Worm (Caenorhabditis elegans): ENCODE results near the gene dlc-3.
A peak's percentile ranks its signal among the peaks of the same experiment; 100 is the strongest.

The dlc-3 gene

ce11 chrIV:16388136-16388635 is 43.8 kb upstream of the dlc-3 start (continued):
- no peak for TF ChIP-seq cebp-1 (GFP tag; IDR thresholded peaks at IDR 0.05)
- TF ChIP-seq cebp-1 (tag; optimal IDR thresholded peaks at IDR 0.05): peak; percentile 43
- TF ChIP-seq nfya-1 (tag; optimal IDR thresholded peaks at IDR 0.05; ENCODE audit: borderline replicate concordance, insufficient read depth): no peak
- TF ChIP-seq madf-6 (GFP tag; IDR thresholded peaks at IDR 0.05): no peak
- TF ChIP-seq mxl-1 (tag; optimal IDR thresholded peaks at IDR 0.05): no peak
- TF ChIP-seq F23B12.7 (tag; optimal IDR thresholded peaks at IDR 0.05; ENCODE audit: insufficient read depth): no peak
- TF ChIP-seq ceh-27 (GFP tag; optimal IDR thresholded peaks at IDR 0.05): peak; percentile 4
- TF ChIP-seq T07F8.4 (tag; optimal IDR thresholded peaks at IDR 0.05): peak; percentile 10
- no peak for TF ChIP-seq C17E4.6 (GFP tag; IDR thresholded peaks at IDR 0.05)
- no peak for TF ChIP-seq snpc-1.1 (tag; optimal IDR thresholded peaks at IDR 0.05; ENCODE audit: insufficient read depth)
- TF ChIP-seq zim-3 (tag; optimal IDR thresholded peaks at IDR 0.05): no peak
- no peak for TF ChIP-seq atf-7 (tag; optimal IDR thresholded peaks at IDR 0.05)
- TF ChIP-seq F57A8.1 (GFP tag; optimal IDR thresholded peaks at IDR 0.05): no peak
- peak; percentile 96 for TF ChIP-seq attf-6 (GFP tag; IDR thresholded peaks at IDR 0.05)
- peak in 1 of 2 experiments; percentile 7 for TF ChIP-seq rec-8 (tag; optimal IDR thresholded peaks at IDR 0.05)
- TF ChIP-seq ceh-40 (GFP tag; IDR thresholded peaks at IDR 0.05): no peak
- no peak for TF ChIP-seq Y95B8A.8 (GFP tag; IDR thresholded peaks at IDR 0.05)
- peak; percentile 68 for TF ChIP-seq D2030.7 (GFP tag; IDR thresholded peaks at IDR 0.05)
- TF ChIP-seq ceh-100 (GFP tag; IDR thresholded peaks at IDR 0.05): no peak
- no peak for TF ChIP-seq nhr-80 (tag; optimal IDR thresholded peaks at IDR 0.05)
- no peak for TF ChIP-seq tbx-9 (tag; optimal IDR thresholded peaks at IDR 0.05; ENCODE audit: borderline replicate concordance)
- no peak for TF ChIP-seq ekl-4 (GFP tag; IDR thresholded peaks at IDR 0.05)
- TF ChIP-seq ztf-28 (GFP tag; IDR thresholded peaks at IDR 0.05): no peak
- TF ChIP-seq egl-44 (GFP tag; IDR thresholded peaks at IDR 0.05): no peak
- no peak for TF ChIP-seq ztf-6 (GFP tag; IDR thresholded peaks at IDR 0.05)
- TF ChIP-seq F37B4.10 (GFP tag; IDR thresholded peaks at IDR 0.05): no peak
- no peak for TF ChIP-seq K12H6.12 (tag; optimal IDR thresholded peaks at IDR 0.05)
- TF ChIP-seq F55B11.4 (tag; optimal IDR thresholded peaks at IDR 0.05; ENCODE audit: borderline replicate concordance, insufficient read depth): no peak
- TF ChIP-seq Y56A3A.18 (GFP tag; IDR thresholded peaks at IDR 0.05): no peak
- no peak for TF ChIP-seq tlf-1 (GFP tag; optimal IDR thresholded peaks at IDR 0.05)
- no peak for TF ChIP-seq lir-1 (GFP tag; conservative IDR thresholded peaks at IDR 0.05)
- TF ChIP-seq dpl-1 (GFP tag; optimal IDR thresholded peaks at IDR 0.05): no peak
- TF ChIP-seq lin-35 (GFP tag; optimal IDR thresholded peaks at IDR 0.05): no peak
- TF ChIP-seq chd-7 (tag; optimal IDR thresholded peaks at IDR 0.05): no peak
- TF ChIP-seq zfh-2 (GFP tag; conservative IDR thresholded peaks at IDR 0.05): peak; percentile 46
- TF ChIP-seq cebp-2 (GFP tag; IDR thresholded peaks at IDR 0.05): no peak
- TF ChIP-seq snpc-3.4 (tag; optimal IDR thresholded peaks at IDR 0.05): peak; percentile 28
- TF ChIP-seq nhr-179 (tag; optimal IDR thresholded peaks at IDR 0.05): no peak
- TF ChIP-seq nfyb-1 (GFP tag; IDR thresholded peaks at IDR 0.05): 0 out of 2 replicates have a peak, but pooled peaks have one; percentile 48
- peak; percentile 69 for TF ChIP-seq hmg-1.2 (GFP tag; IDR thresholded peaks at IDR 0.05)
- no peak for TF ChIP-seq let-607 (tag; optimal IDR thresholded peaks at IDR 0.05)
- no peak for TF ChIP-seq gei-17 (GFP tag; optimal IDR thresholded peaks at IDR 0.05)
- TF ChIP-seq lin-26 (GFP tag; IDR thresholded peaks at IDR 0.05): peak; percentile 71; the same call in 1 of the 2 replicates
- no peak for TF ChIP-seq hmg-20 (GFP tag; IDR thresholded peaks at IDR 0.05)
- TF ChIP-seq egrh-3 (GFP tag; IDR thresholded peaks at IDR 0.05): 0 out of 2 replicates have a peak, but pooled peaks have one; percentile 29
- TF ChIP-seq egl-18 (GFP tag; IDR thresholded peaks at IDR 0.05): no peak
- TF ChIP-seq ccch-3 (GFP tag; optimal IDR thresholded peaks at IDR 0.05): no peak
- TF ChIP-seq hlh-12 (tag; optimal IDR thresholded peaks at IDR 0.05): no peak
